Worm (Caenorhabditis elegans) whole organism, early embryonic: ENCODE results near the gene Y37E11B.5.

Experiments
- ama-1 ChIP-seq: fragments of 150-350 bp; optimal IDR thresholded peaks from 2 replicates; lab custom pipeline; 2014
- scrt-1 ChIP-seq: fragments of 200-800 bp; sonication (Bioruptor generic); IDR thresholded peaks from 2 replicates; pipeline ENCODE4 v1.3.6; 2022; ENCODE audit warnings: missing genetic modification characterization, missing compliant biosample characterization
- sea-1 ChIP-seq: fragments of 200-800 bp; sonication (Bioruptor generic); conservative IDR thresholded peaks from 2 replicates; pipeline ENCODE4 v1.3.6; 2022; ENCODE audit warnings: missing genetic modification characterization, missing compliant biosample characterization

- TF ChIP-seq scrt-1 (GFP tag; lab: Robert Waterston, UW) (no peak), ama-1 (no peak), sea-1 (GFP tag; lab: Robert Waterston, UW) (no peak)
Measured at ce11 chrIV:3604104-3604503, 5.8 kb upstream of the Y37E11B.5 start.
